Fruit fly (Drosophila melanogaster) ovary, adult (tissue): ENCODE measurements around the gene CG32832.

Experiments used
- CG17801 ChIP-seq: fragments of 200-800 bp; optimal IDR thresholded peaks from 2 replicates; lab custom pipeline; 2019; ENCODE audit warnings: missing biosample characterization, mild to moderate bottlenecking, missing genetic modification characterization, moderate library complexity; ENCODE audit not compliant: partially characterized antibody

CG32832 gene

dm6 chr2L:16876555-16876954 lies 2.5 kb downstream of the CG32832 start:
- TF ChIP-seq CG17801 (GFP tag; lab: Kevin White, UChicago): no peak

dm6 chr2L:16874924-16875323 lies 4.2 kb downstream of the CG32832 start:
- no peak for TF ChIP-seq CG17801 (GFP tag; lab: Kevin White, UChicago)

dm6 chr2L:16868897-16869324 lies 10.2 kb downstream of the CG32832 start:
- no peak for TF ChIP-seq CG17801 (GFP tag; lab: Kevin White, UChicago)

- TF ChIP-seq CG17801 (GFP tag; lab: Kevin White, UChicago): no peak
Measured at dm6 chr2L:16862526-16862925, 16.6 kb downstream of the CG32832 start.

- TF ChIP-seq CG17801 (GFP tag; lab: Kevin White, UChicago): no peak
Measured at dm6 chr2L:16861126-16861525, 18.0 kb downstream of the CG32832 start, which contains the start of gene CG6012. Gene CG6012, minus strand, starts transcription at chr2L:16861489.

dm6 chr2L:16859566-16859965 lies 19.5 kb downstream of the CG32832 start:
- TF ChIP-seq CG17801 (GFP tag; lab: Kevin White, UChicago): no peak

dm6 chr2L:16859103-16859502 lies 20.0 kb downstream of the CG32832 start:
- TF ChIP-seq CG17801 (GFP tag; lab: Kevin White, UChicago): no peak

- no peak for TF ChIP-seq CG17801 (GFP tag; lab: Kevin White, UChicago)
Measured at dm6 chr2L:16858466-16859007, 20.6 kb downstream of the CG32832 start, which contains the start of gene CG31809. Gene CG31809, minus strand, starts transcription at chr2L:16858714.

- TF ChIP-seq CG17801 (GFP tag; lab: Kevin White, UChicago): no peak
Measured at dm6 chr2L:16857665-16858064, 21.4 kb downstream of the CG32832 start.

dm6 chr2L:16857131-16857530 lies 22.0 kb downstream of the CG32832 start:
- no peak for TF ChIP-seq CG17801 (GFP tag; lab: Kevin White, UChicago)

- no peak for TF ChIP-seq CG17801 (GFP tag; lab: Kevin White, UChicago)
Measured at dm6 chr2L:16852318-16852932, 26.7 kb downstream of the CG32832 start, which contains the start of gene CG31810. Gene CG31810, minus strand, starts transcription at chr2L:16852368.

dm6 chr2L:16850442-16850841 lies 28.6 kb downstream of the CG32832 start:
- no peak for TF ChIP-seq CG17801 (GFP tag; lab: Kevin White, UChicago)

dm6 chr2L:16848670-16849069 lies 30.4 kb downstream of the CG32832 start, which contains the start of gene CG13284:
Gene CG13284, minus strand, starts transcription at chr2L:16848716.
- no peak for TF ChIP-seq CG17801 (GFP tag; lab: Kevin White, UChicago)

- TF ChIP-seq CG17801 (GFP tag; lab: Kevin White, UChicago): no peak
Measured at dm6 chr2L:16847948-16848347, 31.1 kb downstream of the CG32832 start.

- no peak for TF ChIP-seq CG17801 (GFP tag; lab: Kevin White, UChicago)
Measured at dm6 chr2L:16846742-16847346, 32.2 kb downstream of the CG32832 start.

dm6 chr2L:16845179-16845578 lies 33.9 kb downstream of the CG32832 start:
- no peak for TF ChIP-seq CG17801 (GFP tag; lab: Kevin White, UChicago)
